Fruit fly (Drosophila melanogaster): ENCODE measurements around the gene CG5708.

DNA sequence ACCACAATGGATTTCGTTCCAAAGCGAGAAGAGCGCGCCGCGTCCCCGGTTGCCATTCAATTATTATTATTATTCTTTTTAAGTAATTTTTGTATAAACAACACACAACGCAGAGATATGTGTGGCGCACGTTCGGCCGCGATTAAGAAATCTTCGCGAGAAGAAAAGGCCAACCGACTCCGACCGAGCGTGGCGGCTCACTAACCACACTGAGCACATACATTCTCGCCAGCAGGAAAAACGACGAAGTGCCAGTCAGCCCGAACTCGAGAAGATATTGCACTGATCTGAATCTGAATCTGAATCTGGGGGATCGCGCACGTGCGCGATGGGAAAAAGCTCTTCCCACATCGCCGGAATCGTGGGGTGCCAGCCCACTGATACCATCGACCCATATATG, 27.7 kb downstream of the CG5708 start, which contains the start of gene Sur:
- TF ChIP-seq kay (GFP tag; ENCODE audit: borderline replicate concordance) = no peak
- TF ChIP-seq CG7045 (GFP tag; optimal IDR thresholded peaks at IDR 0.05) = no peak
- TF ChIP-seq ovo (GFP tag; optimal IDR thresholded peaks at IDR 0.05) = no peak
- TF ChIP-seq CG33017 (tag; optimal IDR thresholded peaks at IDR 0.05) = no peak
- TF ChIP-seq cnc (optimal IDR thresholded peaks at IDR 0.05) = no peak
- TF ChIP-seq pad (GFP tag; optimal IDR thresholded peaks at IDR 0.05) = no peak

All from whole organism, adult.